Worm (Caenorhabditis elegans) whole organism, L1 larva: ENCODE data around the gene msp-40.

Source experiments
- C04F5.9 ChIP-seq: sonication (generic microtip); optimal IDR thresholded peaks from 2 replicates; lab custom pipeline; 2016; ENCODE audit warnings: missing genetic modification characterization, missing compliant biosample characterization
- aly-2 ChIP-seq: fragments of 150-350 bp; optimal IDR thresholded peaks from 2 replicates; lab custom pipeline; 2014; ENCODE audit warnings: missing biosample characterization, missing genetic modification characterization
- ceh-63 ChIP-seq: fragments of 200-800 bp; sonication (Bioruptor generic); optimal IDR thresholded peaks from 2 replicates; lab custom pipeline; 2018; ENCODE audit warnings: mild to moderate bottlenecking, missing genetic modification characterization, missing compliant biosample characterization
- ceh-88 ChIP-seq: fragments of 200-800 bp; sonication (Bioruptor generic); IDR thresholded peaks from 2 replicates; pipeline ENCODE4 v1.3.6; 2022; ENCODE audit warnings: missing genetic modification characterization, missing compliant biosample characterization
- ceh-90 ChIP-seq: sonication (generic microtip); optimal IDR thresholded peaks from 2 replicates; lab custom pipeline; 2016; ENCODE audit warnings: missing genetic modification characterization, missing compliant biosample characterization
- efl-1 ChIP-seq, 4 experiments: fragments of 150-350 bp; optimal IDR thresholded peaks in 3 of 4; peaks in 1 of 4; 1 replicate in 1 of 4; 2 replicates in 3 of 4; lab custom pipeline; 2014; ENCODE audit warnings: missing biosample characterization in 2 of 4, missing genetic modification characterization in 2 of 4, missing genetic modification reagents in 2 of 4
- efl-3 ChIP-seq: fragments of 200-800 bp; sonication (Bioruptor generic); optimal IDR thresholded peaks from 2 replicates; lab custom pipeline; 2018; ENCODE audit warnings: mild to moderate bottlenecking, missing genetic modification characterization, missing compliant biosample characterization
- egl-13 ChIP-seq: sonication (generic microtip); optimal IDR thresholded peaks from 2 replicates; lab custom pipeline; 2016; ENCODE audit warnings: missing genotype, missing genetic modification reagents, missing genetic modification characterization, missing compliant biosample characterization
- elt-2 ChIP-seq: sonication (generic microtip); optimal IDR thresholded peaks from 2 replicates; lab custom pipeline; 2016; ENCODE audit warnings: missing genetic modification characterization, mild to moderate bottlenecking, inconsistent platforms, missing compliant biosample characterization, missing genetic modification reagents
- elt-3 ChIP-seq, 6 experiments: fragments of 150-350 bp in 1 of 6; sonication (generic microtip); optimal IDR thresholded peaks; 2 replicates each; lab custom pipeline; 2017 to 2018; ENCODE audit warnings: missing biosample characterization in 6 of 6, missing genetic modification characterization in 6 of 6, inconsistent platforms in 1 of 6
- fos-1 ChIP-seq: fragments of 150-350 bp; optimal IDR thresholded peaks from 2 replicates; lab custom pipeline; 2014; ENCODE audit warnings: missing biosample characterization, missing genetic modification characterization
- grh-1 ChIP-seq: fragments of 200-800 bp; sonication (Bioruptor generic); IDR thresholded peaks from 2 replicates; pipeline ENCODE4 v1.3.6; 2022; ENCODE audit warnings: missing genetic modification reagents, missing genetic modification characterization, missing compliant biosample characterization
- hlh-4 ChIP-seq: sonication (generic microtip); optimal IDR thresholded peaks from 2 replicates; lab custom pipeline; 2016; ENCODE audit warnings: mild to moderate bottlenecking, missing genetic modification characterization, missing compliant biosample characterization
- hpl-2 ChIP-seq: fragments of 150-350 bp; optimal IDR thresholded peaks from 2 replicates; lab custom pipeline; 2014; ENCODE audit warnings: missing biosample characterization, missing genetic modification reagents, missing genetic modification characterization
- irx-1 ChIP-seq: sonication (generic microtip); optimal IDR thresholded peaks from 2 replicates; lab custom pipeline; 2016; ENCODE audit warnings: missing genetic modification characterization, missing compliant biosample characterization
- isw-1 ChIP-seq: fragments of 200-800 bp; sonication (Bioruptor generic); IDR thresholded peaks from 2 replicates; pipeline ENCODE4 v1.3.6; 2022; ENCODE audit warnings: missing genetic modification characterization, missing compliant biosample characterization
- jun-1 ChIP-seq: fragments of 150-350 bp; optimal IDR thresholded peaks from 2 replicates; lab custom pipeline; 2014; ENCODE audit warnings: missing biosample characterization, missing genetic modification reagents, missing genetic modification characterization
- lin-14 ChIP-seq: fragments of 200-800 bp; sonication (Bioruptor generic); optimal IDR thresholded peaks from 2 replicates; lab custom pipeline; 2018; ENCODE audit warnings: mild to moderate bottlenecking, missing genetic modification characterization, moderate library complexity, missing compliant biosample characterization
- lin-15B ChIP-seq: fragments of 150-350 bp; sonication (generic microtip); optimal IDR thresholded peaks from 3 replicates; lab custom pipeline; 2014; ENCODE audit warnings: missing biosample characterization, missing genetic modification characterization
- lin-35 ChIP-seq, 2 experiments: fragments of 150-350 bp; optimal IDR thresholded peaks; 2 replicates each; lab custom pipeline; 2014; ENCODE audit warnings: missing biosample characterization in 2 of 2, missing genetic modification characterization in 2 of 2, missing genetic modification reagents in 2 of 2
- lin-39 ChIP-seq: fragments of 150-350 bp; optimal IDR thresholded peaks from 2 replicates; lab custom pipeline; 2014; ENCODE audit warnings: missing biosample characterization, missing genetic modification reagents, missing genetic modification characterization
- mdl-1 ChIP-seq, 2 experiments: fragments of 150-350 bp; optimal IDR thresholded peaks; 2 replicates each; lab custom pipeline; 2014 to 2017; ENCODE audit warnings: missing biosample characterization in 2 of 2, missing genetic modification characterization in 2 of 2, inconsistent platforms in 1 of 2
- mef-2 ChIP-seq: fragments of 150-350 bp; optimal IDR thresholded peaks from 2 replicates; lab custom pipeline; 2014; ENCODE audit warnings: missing biosample characterization, missing genetic modification characterization
- nhr-19 ChIP-seq: fragments of 200-800 bp; sonication (Bioruptor generic); conservative IDR thresholded peaks from 2 replicates; pipeline ENCODE4 v1.3.6; 2022; ENCODE audit warnings: missing genetic modification characterization, missing compliant biosample characterization
- nhr-71 ChIP-seq: sonication (generic microtip); optimal IDR thresholded peaks from 2 replicates; lab custom pipeline; 2016; ENCODE audit warnings: mild to moderate bottlenecking, missing genetic modification characterization, moderate library complexity, missing compliant biosample characterization
- nhr-76 ChIP-seq: sonication (generic microtip); optimal IDR thresholded peaks from 2 replicates; lab custom pipeline; 2017; ENCODE audit warnings: missing biosample characterization, missing genetic modification characterization
- nhr-77 ChIP-seq: fragments of 150-350 bp; optimal IDR thresholded peaks from 2 replicates; lab custom pipeline; 2014; ENCODE audit warnings: missing biosample characterization, missing genetic modification characterization
- nhr-84 ChIP-seq: sonication (generic microtip); optimal IDR thresholded peaks from 2 replicates; lab custom pipeline; 2017; ENCODE audit warnings: missing biosample characterization, missing genetic modification characterization
- pqm-1 ChIP-seq: sonication (generic microtip); optimal IDR thresholded peaks from 3 replicates; lab custom pipeline; 2017; ENCODE audit warnings: missing biosample characterization, missing genetic modification characterization
- rnt-1 ChIP-seq: sonication (generic microtip); optimal IDR thresholded peaks from 2 replicates; lab custom pipeline; 2016; ENCODE audit warnings: mild to moderate bottlenecking, missing genetic modification characterization, moderate library complexity, missing compliant biosample characterization
- sup-37 ChIP-seq: fragments of 200-800 bp; sonication (Bioruptor generic); optimal IDR thresholded peaks from 2 replicates; lab custom pipeline; 2018; ENCODE audit warnings: mild to moderate bottlenecking, missing genetic modification characterization, missing compliant biosample characterization
- tbx-2 ChIP-seq: sonication (generic microtip); optimal IDR thresholded peaks from 2 replicates; lab custom pipeline; 2016; ENCODE audit warnings: missing genetic modification characterization, missing compliant biosample characterization
- unc-62 ChIP-seq: fragments of 150-350 bp; optimal IDR thresholded peaks from 2 replicates; lab custom pipeline; 2014; ENCODE audit warnings: missing biosample characterization, missing genetic modification reagents, missing genetic modification characterization
- unc-86 ChIP-seq: sonication (generic microtip); optimal IDR thresholded peaks from 2 replicates; lab custom pipeline; 2016; ENCODE audit warnings: missing genetic modification characterization, missing compliant biosample characterization
- vab-15 ChIP-seq: sonication (generic microtip); optimal IDR thresholded peaks from 2 replicates; lab custom pipeline; 2017; ENCODE audit warnings: missing genotype, mild to moderate bottlenecking, missing genetic modification characterization, missing compliant biosample characterization
- zip-4 ChIP-seq: fragments of 200-800 bp; sonication (Bioruptor generic); optimal IDR thresholded peaks from 2 replicates; lab custom pipeline; 2018; ENCODE audit warnings: mild to moderate bottlenecking, missing genetic modification characterization, moderate library complexity, missing compliant biosample characterization
- ztf-11 ChIP-seq, 2 experiments: sonication (generic microtip); optimal IDR thresholded peaks; 2 replicates each; lab custom pipeline; 2016 to 2017; ENCODE audit warnings: missing genetic modification characterization in 2 of 2, missing biosample characterization in 1 of 2, missing compliant biosample characterization in 1 of 2
- ztf-4 ChIP-seq: fragments of 150-350 bp; optimal IDR thresholded peaks from 2 replicates; lab custom pipeline; 2014; ENCODE audit warnings: missing biosample characterization, missing genetic modification characterization

msp-40 gene

DNA sequence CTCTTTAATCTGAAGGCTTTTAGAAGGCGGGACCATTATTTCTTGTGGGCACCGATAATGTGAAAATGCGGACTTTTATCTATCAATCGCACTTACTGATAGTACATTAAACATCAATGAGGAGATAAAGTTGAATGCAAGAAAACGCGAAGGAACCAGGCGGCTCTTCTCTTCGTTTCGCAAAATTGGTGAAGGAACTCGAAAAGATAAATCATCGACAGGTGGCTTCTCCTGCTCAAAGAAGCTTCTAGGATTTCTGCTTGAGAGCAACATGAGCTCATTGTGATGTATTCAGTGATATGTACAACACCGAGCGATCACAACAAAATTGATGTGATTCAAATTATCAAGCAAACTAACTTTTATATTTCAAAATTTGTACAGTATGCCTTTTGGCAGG lies 19.4 kb upstream of the msp-40 start (continued):
- peak; percentile 51 for TF ChIP-seq rnt-1 (tag; lab: Kevin White, UChicago)
- TF ChIP-seq lin-14 = peak; percentile 43
- no peak for TF ChIP-seq lin-39
- TF ChIP-seq mef-2 (tag; lab: Kevin White, UChicago) = no peak
- TF ChIP-seq aly-2 (tag; lab: Kevin White, UChicago) = no peak
- no peak for TF ChIP-seq irx-1
- TF ChIP-seq nhr-19 (GFP tag; lab: Robert Waterston, UW) = peak; percentile 26
- no peak for TF ChIP-seq fos-1
- no peak for TF ChIP-seq vab-15 (tag; lab: Kevin White, UChicago)
- TF ChIP-seq lin-35 (GFP tag; optimal IDR thresholded peaks at IDR 0.05; lab: Kevin White, UChicago) = no peak
- TF ChIP-seq nhr-71 = peak; percentile 58
- no peak for TF ChIP-seq zip-4 (GFP tag; lab: Kevin White, UChicago)
- no peak for TF ChIP-seq grh-1 (GFP tag; lab: Robert Waterston, UW)
- no peak for TF ChIP-seq ztf-11 (tag; optimal IDR thresholded peaks at IDR 0.05; lab: Kevin White, UChicago)
- no peak for TF ChIP-seq nhr-77 (tag; lab: Kevin White, UChicago)
- TF ChIP-seq hlh-4 (tag; lab: Kevin White, UChicago) = no peak
- no peak for TF ChIP-seq ceh-63 (GFP tag; lab: Kevin White, UChicago)
- no peak for TF ChIP-seq isw-1 (GFP tag; lab: Robert Waterston, UW)
- no peak for TF ChIP-seq hpl-2 (GFP tag; lab: Kevin White, UChicago)
- no peak for TF ChIP-seq egl-13

DNA sequence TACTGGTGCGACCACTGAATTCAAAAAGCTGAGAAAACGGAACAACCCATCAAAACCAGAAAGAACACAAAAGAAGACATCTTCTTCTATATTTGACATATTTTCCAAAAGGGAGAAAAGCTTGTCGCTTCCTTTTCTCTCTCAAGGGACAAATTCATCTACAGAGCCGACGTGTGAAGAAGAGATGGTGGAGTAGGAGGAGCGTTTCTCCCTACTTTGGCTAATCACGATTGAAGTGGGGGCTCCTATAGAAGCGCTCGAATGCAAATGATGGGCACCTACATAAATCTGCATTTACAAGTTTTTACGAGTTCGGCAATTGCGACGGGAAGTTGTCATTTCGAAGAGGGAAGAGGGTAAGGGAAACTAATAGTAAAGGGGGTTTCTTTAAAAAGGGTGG lies 19.0 kb upstream of the msp-40 start:
- TF ChIP-seq efl-1 (optimal IDR thresholded peaks at IDR 0.05; lab: Kevin White, UChicago) = no peak
- peak in 1 of 2 experiments; percentile 48 for TF ChIP-seq efl-1 (GFP tag; optimal IDR thresholded peaks at IDR 0.05 in 1 of 2; lab: Kevin White, UChicago)
- no peak for TF ChIP-seq lin-15B (tag; lab: Kevin White, UChicago)
- no peak for TF ChIP-seq mef-2 (tag; lab: Kevin White, UChicago)
- TF ChIP-seq, all 84 proteins: peak for 1

DNA sequence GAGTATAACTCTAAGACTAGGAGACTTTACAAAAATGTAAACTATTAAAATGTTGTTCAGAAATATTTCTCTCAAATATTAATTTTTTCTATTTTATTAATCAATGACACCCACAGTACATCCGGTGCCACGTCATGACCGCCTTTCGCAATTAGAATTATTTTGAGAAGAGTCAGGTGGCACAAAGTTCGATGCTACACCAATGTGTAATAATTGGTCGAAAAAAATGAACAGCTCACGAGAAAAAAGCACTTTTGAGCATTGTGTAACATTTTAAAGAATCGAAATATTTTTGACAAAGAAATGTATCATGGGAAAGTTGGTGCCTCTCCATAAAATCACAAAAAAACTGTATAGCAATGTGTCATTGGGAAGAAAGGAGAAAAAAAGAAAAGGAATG lies 18.5 kb upstream of the msp-40 start:
- TF ChIP-seq unc-86 (no peak), rnt-1 (tag; lab: Kevin White, UChicago) (peak; percentile 56), nhr-71 (peak; percentile 32), elt-2 (tag; lab: Kevin White, UChicago) (no peak), lin-14 (peak; percentile 55)

DNA sequence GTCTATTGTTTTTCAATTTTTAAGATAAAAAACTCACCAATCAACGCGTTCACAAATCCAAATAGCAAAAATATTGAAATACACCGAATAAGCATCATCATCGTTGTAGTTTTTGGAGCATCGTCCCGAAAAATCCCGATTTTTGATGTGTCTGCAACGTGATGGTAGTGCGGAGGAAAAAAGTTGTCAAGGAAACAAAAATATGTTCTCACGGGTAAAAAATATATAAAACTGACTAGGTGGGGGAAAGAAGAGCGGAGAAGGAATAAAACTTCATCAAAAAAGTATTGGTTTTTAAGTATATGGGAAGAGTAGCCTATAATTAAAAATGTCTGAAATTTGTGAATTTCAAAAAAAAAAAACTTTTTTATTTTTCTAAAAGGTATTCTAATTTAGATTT lies 13.2 kb upstream of the msp-40 start, which contains the start of gene rig-6:
Gene rig-6 (minus strand): TSS at position 101 of the 400 bp plus-strand sequence.
- TF ChIP-seq elt-2 (tag; lab: Kevin White, UChicago) = no peak
- no peak for TF ChIP-seq unc-62
- no peak for TF ChIP-seq C04F5.9 (tag; lab: Kevin White, UChicago)
- TF ChIP-seq irx-1 = no peak
- TF ChIP-seq jun-1 (tag; lab: Kevin White, UChicago) = no peak
- TF ChIP-seq efl-3 (GFP tag; lab: Kevin White, UChicago) = no peak
- no peak for TF ChIP-seq ztf-4 (tag; lab: Kevin White, UChicago)
- no peak for TF ChIP-seq mdl-1 (tag; optimal IDR thresholded peaks at IDR 0.05; lab: Kevin White, UChicago)
- no peak for TF ChIP-seq aly-2 (tag; lab: Kevin White, UChicago)
- no peak for TF ChIP-seq zip-4 (GFP tag; lab: Kevin White, UChicago)
- TF ChIP-seq elt-3 (tag; optimal IDR thresholded peaks at IDR 0.05; lab: Kevin White, UChicago) = no peak
- TF ChIP-seq nhr-76 = no peak
- TF ChIP-seq ceh-90 (tag; lab: Kevin White, UChicago) = no peak
- TF ChIP-seq efl-1 (optimal IDR thresholded peaks at IDR 0.05; lab: Kevin White, UChicago) = no peak
- TF ChIP-seq efl-1 (GFP tag; optimal IDR thresholded peaks at IDR 0.05 in 1 of 2; lab: Kevin White, UChicago) = no peak
- TF ChIP-seq sup-37 (GFP tag; lab: Kevin White, UChicago) = no peak
- no peak for TF ChIP-seq nhr-84 (tag; lab: Kevin White, UChicago)
- no peak for TF ChIP-seq tbx-2 (tag; lab: Kevin White, UChicago)
- TF ChIP-seq hpl-2 (GFP tag; lab: Kevin White, UChicago) = no peak
- no peak for TF ChIP-seq ceh-88 (GFP tag; lab: Robert Waterston, UW)
- TF ChIP-seq pqm-1 (tag; lab: Kevin White, UChicago) = no peak
